Worm (Caenorhabditis elegans): ENCODE data around the gene sta-2.

DNA sequence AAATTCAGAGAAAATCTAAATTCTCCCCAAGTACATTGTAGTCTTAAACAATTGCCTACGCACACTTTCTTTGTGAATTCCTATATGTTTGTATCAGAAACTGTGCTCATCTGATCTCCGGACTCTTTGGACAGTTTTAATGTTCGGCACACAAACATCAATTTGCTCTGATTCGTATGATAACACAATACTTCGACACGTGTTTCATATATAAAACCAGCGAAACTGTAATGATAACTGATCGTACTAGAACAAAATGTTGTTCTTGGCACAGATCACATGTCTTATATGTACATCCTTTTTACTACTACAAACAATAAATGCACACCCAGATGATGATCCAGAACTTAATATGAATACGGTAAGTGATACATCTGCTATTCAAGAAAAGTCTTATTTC, 50.3 kb downstream of the sta-2 start, which contains the start of gene lipl-2:
- TF ChIP-seq nhr-11 (tag; optimal IDR thresholded peaks at IDR 0.05) = no peak
- no peak for TF ChIP-seq fos-1 (tag; optimal IDR thresholded peaks at IDR 0.05)
- no peak for TF ChIP-seq mml-1 (tag; optimal IDR thresholded peaks at IDR 0.05)
- TF ChIP-seq snpc-4 (tag; optimal IDR thresholded peaks at IDR 0.05) = no peak
- TF ChIP-seq elt-2 (tag; optimal IDR thresholded peaks at IDR 0.05) = peak; percentile 87
